Fruit fly (Drosophila melanogaster): ENCODE results near the gene CG17233.
A peak's percentile ranks its signal among the peaks of the same experiment; 100 is the strongest.

CG17233 gene

dm6 chr3L:20241163-20241970, at the start of gene CG17233, which contains the start of gene CG6951:
TSS of gene CG17233 (minus strand) at chr3L:20241903.
TSS of gene CG6951 (plus strand) at chr3L:20241267.
- TF ChIP-seq CG4496 (GFP tag; IDR thresholded peaks at IDR 0.05): 0 out of 3 replicates have a peak, but pooled peaks have one; percentile 7
- TF ChIP-seq CG12605 (GFP tag; IDR thresholded peaks at IDR 0.05): no peak
- no peak for TF ChIP-seq CG10348 (GFP tag; IDR thresholded peaks at IDR 0.05)
- 0 out of 2 replicates have a peak, but pooled peaks have one; percentile 21 for TF ChIP-seq CG32121 (GFP tag; IDR thresholded peaks at IDR 0.05)
- TF ChIP-seq Pif1A (GFP tag; optimal IDR thresholded peaks at IDR 0.05): no peak
- TF ChIP-seq CG34367 (tag; optimal IDR thresholded peaks at IDR 0.05): no peak
- no peak for TF ChIP-seq CG13204 (GFP tag; optimal IDR thresholded peaks at IDR 0.05)
- TF ChIP-seq Pif1B (GFP tag; optimal IDR thresholded peaks at IDR 0.05): no peak
- TF ChIP-seq CG15710 (tag; optimal IDR thresholded peaks at IDR 0.05): no peak
- TF ChIP-seq EcR (GFP tag; optimal IDR thresholded peaks at IDR 0.05): peak; percentile 21
- no peak for TF ChIP-seq D1 (tag; optimal IDR thresholded peaks at IDR 0.05)

- TF ChIP-seq Pif1A (GFP tag; optimal IDR thresholded peaks at IDR 0.05): no peak
- TF ChIP-seq CG14655 (GFP tag; optimal IDR thresholded peaks at IDR 0.05): no peak
- TF ChIP-seq CG8301 (tag; optimal IDR thresholded peaks at IDR 0.05): no peak
- TF ChIP-seq CG34367 (tag; optimal IDR thresholded peaks at IDR 0.05): no peak
- TF ChIP-seq Ets98B (GFP tag; IDR thresholded peaks at IDR 0.05): no peak
These were observed 45.3 kb upstream of the CG17233 start for dm6 chr3L:20287046-20287445.

DNA sequence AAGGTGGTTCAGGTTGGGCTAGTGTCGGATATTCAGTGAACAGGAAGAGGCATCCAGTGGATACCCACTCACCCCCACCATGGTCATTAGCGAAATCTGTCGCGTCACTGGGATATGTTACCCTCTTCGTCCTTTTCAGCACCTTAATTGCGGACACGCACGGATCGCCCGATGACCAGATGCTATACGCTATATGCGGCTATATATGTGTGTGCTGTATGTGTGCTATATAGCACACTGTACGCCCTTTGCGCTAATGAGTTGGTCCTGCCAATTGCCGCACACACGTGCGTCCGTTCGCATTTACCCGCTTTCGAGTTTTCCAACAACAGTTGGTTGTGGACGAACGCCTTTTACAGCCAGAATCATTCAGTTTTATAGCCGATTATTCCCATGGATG, 39.6 kb upstream of the CG17233 start:
- no peak for TF ChIP-seq CG14655 (GFP tag; optimal IDR thresholded peaks at IDR 0.05)
- no peak for TF ChIP-seq CG10348 (GFP tag; IDR thresholded peaks at IDR 0.05)
- no peak for TF ChIP-seq CG34367 (tag; optimal IDR thresholded peaks at IDR 0.05)
- no peak for TF ChIP-seq CG32121 (GFP tag; IDR thresholded peaks at IDR 0.05)
- no peak for TF ChIP-seq rn (GFP tag; IDR thresholded peaks at IDR 0.05)
- TF ChIP-seq CG8301 (tag; optimal IDR thresholded peaks at IDR 0.05): no peak
- no peak for TF ChIP-seq Snoo (tag; optimal IDR thresholded peaks at IDR 0.05)
- no peak for TF ChIP-seq Pif1A (GFP tag; optimal IDR thresholded peaks at IDR 0.05)
- no peak for TF ChIP-seq CG8159 (tag; optimal IDR thresholded peaks at IDR 0.05)
- no peak for TF ChIP-seq EcR (GFP tag; optimal IDR thresholded peaks at IDR 0.05)
- TF ChIP-seq CG17806 (tag; optimal IDR thresholded peaks at IDR 0.05): no peak
- no peak for TF ChIP-seq CG13204 (GFP tag; optimal IDR thresholded peaks at IDR 0.05)
- TF ChIP-seq CG12605 (GFP tag; IDR thresholded peaks at IDR 0.05): no peak
- no peak for TF ChIP-seq CG4496 (GFP tag; IDR thresholded peaks at IDR 0.05)

DNA sequence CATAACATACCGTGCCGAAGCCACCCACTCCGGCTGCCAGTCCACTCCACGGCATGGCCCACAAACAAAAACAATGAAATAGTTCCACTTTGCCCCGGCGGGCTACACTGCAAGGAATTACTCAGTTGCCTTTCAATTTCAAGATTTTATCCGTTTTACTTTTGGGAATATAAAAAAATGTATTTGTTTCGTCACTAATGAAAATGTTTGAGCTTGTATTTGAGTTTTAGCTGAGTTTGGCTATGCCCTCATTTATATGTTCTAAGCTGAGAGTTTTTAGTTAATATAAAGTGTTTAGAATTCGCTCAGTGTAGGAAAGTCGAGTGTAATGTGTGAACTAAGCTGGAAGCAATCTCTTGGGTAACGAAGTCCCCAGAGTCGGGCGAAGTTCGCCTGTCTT, 34.9 kb upstream of the CG17233 start:
- TF ChIP-seq gl (tag; optimal IDR thresholded peaks at IDR 0.05) (no peak), CG4496 (GFP tag; IDR thresholded peaks at IDR 0.05) (no peak), CG12605 (GFP tag; IDR thresholded peaks at IDR 0.05) (no peak), D1 (tag; optimal IDR thresholded peaks at IDR 0.05) (no peak), CG14655 (GFP tag; optimal IDR thresholded peaks at IDR 0.05) (peak; percentile 47), CG8159 (tag; optimal IDR thresholded peaks at IDR 0.05) (peak; percentile 39), CG34367 (tag; optimal IDR thresholded peaks at IDR 0.05) (no peak), CG17806 (tag; optimal IDR thresholded peaks at IDR 0.05) (no peak), fd96Ca (GFP tag; IDR thresholded peaks at IDR 0.05) (0 out of 3 replicates have a peak, but pooled peaks have one; percentile 35), Pif1A (GFP tag; optimal IDR thresholded peaks at IDR 0.05) (peak; percentile 43), CG15710 (tag; optimal IDR thresholded peaks at IDR 0.05) (no peak), rn (GFP tag; IDR thresholded peaks at IDR 0.05) (no peak), CG10348 (GFP tag; IDR thresholded peaks at IDR 0.05) (no peak), CG8301 (tag; optimal IDR thresholded peaks at IDR 0.05) (no peak), CG9948 (tag; optimal IDR thresholded peaks at IDR 0.05) (no peak), Ets98B (GFP tag; IDR thresholded peaks at IDR 0.05) (0 out of 2 replicates have a peak, but pooled peaks have one; percentile 48), CG13204 (GFP tag; optimal IDR thresholded peaks at IDR 0.05) (no peak), EcR (GFP tag; optimal IDR thresholded peaks at IDR 0.05) (no peak), CG32121 (GFP tag; IDR thresholded peaks at IDR 0.05) (0 out of 2 replicates have a peak, but pooled peaks have one; percentile 37), Pif1B (GFP tag; optimal IDR thresholded peaks at IDR 0.05) (peak; percentile 7), Snoo (tag; optimal IDR thresholded peaks at IDR 0.05) (no peak)

DNA sequence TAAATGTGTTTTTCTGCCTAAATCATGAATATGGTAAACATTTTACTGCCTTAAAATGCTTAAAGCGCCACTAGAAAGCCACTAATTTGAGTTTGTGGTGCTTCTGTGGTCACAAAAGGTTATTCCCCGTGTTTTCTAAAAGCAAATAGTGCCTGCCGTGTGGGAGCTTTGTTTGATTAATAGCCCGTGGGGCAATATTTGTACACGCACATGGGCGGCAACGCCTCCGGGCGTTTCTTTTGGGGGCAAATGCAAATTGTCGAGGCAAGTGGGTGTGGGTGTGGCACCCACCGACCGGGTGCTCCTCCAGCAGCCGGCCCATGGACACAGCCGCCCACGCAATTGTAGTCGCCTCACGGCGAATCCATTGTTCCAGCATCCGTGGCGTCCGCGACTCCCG, 34.2 kb upstream of the CG17233 start:
- TF ChIP-seq CG4496 (GFP tag; IDR thresholded peaks at IDR 0.05) (no peak), Snoo (tag; optimal IDR thresholded peaks at IDR 0.05) (no peak), CG32121 (GFP tag; IDR thresholded peaks at IDR 0.05) (no peak), CG34367 (tag; optimal IDR thresholded peaks at IDR 0.05) (no peak), CG17806 (tag; optimal IDR thresholded peaks at IDR 0.05) (no peak), CG15710 (tag; optimal IDR thresholded peaks at IDR 0.05) (no peak), rn (GFP tag; IDR thresholded peaks at IDR 0.05) (no peak), Pif1A (GFP tag; optimal IDR thresholded peaks at IDR 0.05) (no peak), fd96Ca (GFP tag; IDR thresholded peaks at IDR 0.05) (no peak), D1 (tag; optimal IDR thresholded peaks at IDR 0.05) (no peak)

dm6 chr3L:20275235-20275634, 33.5 kb upstream of the CG17233 start, which contains the start of gene CG17122:
TSS of gene CG17122 (minus strand) at chr3L:20275335.
- TF ChIP-seq gl (tag; optimal IDR thresholded peaks at IDR 0.05) (no peak), CG10348 (GFP tag; IDR thresholded peaks at IDR 0.05) (no peak), EcR (GFP tag; optimal IDR thresholded peaks at IDR 0.05) (no peak), CG8159 (tag; optimal IDR thresholded peaks at IDR 0.05) (no peak), CG32121 (GFP tag; IDR thresholded peaks at IDR 0.05) (no peak), CG34367 (tag; optimal IDR thresholded peaks at IDR 0.05) (no peak), Pif1B (GFP tag; optimal IDR thresholded peaks at IDR 0.05) (no peak), fd96Ca (GFP tag; IDR thresholded peaks at IDR 0.05) (no peak), CG4496 (GFP tag; IDR thresholded peaks at IDR 0.05) (no peak), CG13204 (GFP tag; optimal IDR thresholded peaks at IDR 0.05) (no peak), D1 (tag; optimal IDR thresholded peaks at IDR 0.05) (no peak), Pif1A (GFP tag; optimal IDR thresholded peaks at IDR 0.05) (no peak), CG8301 (tag; optimal IDR thresholded peaks at IDR 0.05) (no peak), CG14655 (GFP tag; optimal IDR thresholded peaks at IDR 0.05) (no peak)
